Worm (Caenorhabditis elegans) whole organism, L4 larva: Measurements from ENCODE around the gene T03D3.5.

ENCODE experiments used
- aha-1 ChIP-seq: fragments of 150-350 bp; peaks from one replicate; lab custom pipeline; 2014; ENCODE audit warnings: missing biosample characterization, missing genetic modification characterization
- aly-2 ChIP-seq: sonication (generic microtip); optimal IDR thresholded peaks from 2 replicates; lab custom pipeline; 2018; ENCODE audit warnings: missing biosample characterization, missing genetic modification characterization
- ama-1 ChIP-seq: fragments of 150-350 bp; optimal IDR thresholded peaks from 2 replicates; lab custom pipeline; 2014; ENCODE audit warnings: inconsistent platforms, mixed read lengths
- mdl-1 ChIP-seq, 2 experiments: fragments of 150-350 bp in 1 of 2; sonication (generic microtip) in 1 of 2; optimal IDR thresholded peaks; 2 replicates each; lab custom pipeline; 2014 to 2017; ENCODE audit warnings: missing biosample characterization in 2 of 2, missing genetic modification characterization in 2 of 2
- nhr-10 ChIP-seq: fragments of 150-350 bp; optimal IDR thresholded peaks from 2 replicates; lab custom pipeline; 2014; ENCODE audit warnings: missing biosample characterization, missing genetic modification characterization
- nhr-28 ChIP-seq: fragments of 150-350 bp; optimal IDR thresholded peaks from 2 replicates; lab custom pipeline; 2014; ENCODE audit warnings: missing biosample characterization, missing genetic modification characterization

DNA sequence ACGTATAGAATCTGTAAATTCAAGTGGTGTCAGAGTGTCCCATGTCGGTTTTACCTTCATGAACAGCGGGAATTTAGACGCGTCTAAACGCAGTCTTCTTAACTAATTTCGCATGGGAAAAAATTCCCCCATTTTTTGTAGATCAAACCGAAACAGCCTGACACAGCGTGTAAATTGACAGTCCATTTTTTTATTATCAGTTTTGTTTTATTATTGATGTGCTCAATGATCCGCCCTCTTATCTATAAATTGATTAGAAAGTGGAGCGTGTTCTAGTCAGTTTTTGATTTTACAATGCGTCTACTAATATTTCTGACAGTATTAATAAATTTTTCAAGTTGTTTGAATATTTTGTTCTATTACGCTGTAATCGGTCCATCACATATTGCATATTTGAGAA is 22.4 kb upstream of the T03D3.5 start, which contains the start of gene ugt-53:
- TF ChIP-seq ama-1 (no peak), nhr-10 (tag; lab: Kevin White, UChicago) (no peak), aha-1 (tag; lab: Kevin White, UChicago) (no peak), aly-2 (tag; lab: Kevin White, UChicago) (no peak), mdl-1 (tag; optimal IDR thresholded peaks at IDR 0.05; lab: Kevin White, UChicago) (no peak), nhr-28 (peak; percentile 84)
